Fruit fly (Drosophila melanogaster) whole organism, embryonic: ENCODE data around the gene APC4.
A peak's percentile ranks its signal among the peaks of the same experiment; 100 is the strongest.

Experiments
- Aef1 ChIP-seq: fragments of 200-800 bp; sonication (Bioruptor generic); IDR thresholded peaks from 3 replicates; pipeline ENCODE4 v1.3.6; 2022; ENCODE audit warnings: missing biosample characterization, missing genetic modification characterization
- Antp ChIP-seq: fragments of 200-800 bp; sonication (Bioruptor generic); optimal IDR thresholded peaks from 3 replicates; lab custom pipeline; 2016; ENCODE audit warnings: missing biosample characterization, missing genetic modification characterization
- BtbVII ChIP-seq: fragments of 200-800 bp; sonication (Bioruptor generic); optimal IDR thresholded peaks from 3 replicates; lab custom pipeline; 2017; ENCODE audit warnings: missing biosample characterization, mild to moderate bottlenecking, missing genetic modification characterization
- CG10431 ChIP-seq: fragments of 200-800 bp; sonication (Bioruptor generic); optimal IDR thresholded peaks from 3 replicates; lab custom pipeline; 2018; ENCODE audit warnings: missing biosample characterization, mild to moderate bottlenecking, missing genetic modification characterization
- CG10565 ChIP-seq: fragments of 200-800 bp; sonication (Bioruptor generic); optimal IDR thresholded peaks from 3 replicates; lab custom pipeline; 2016; ENCODE audit warnings: missing biosample characterization, mild to moderate bottlenecking, missing genetic modification characterization
- CG12104 ChIP-seq: fragments of 200-800 bp; sonication (Bioruptor generic); optimal IDR thresholded peaks from 3 replicates; lab custom pipeline; 2016; ENCODE audit warnings: missing biosample characterization, missing genetic modification characterization
- CG12744 ChIP-seq: fragments of 200-800 bp; sonication (Bioruptor generic); optimal IDR thresholded peaks from 2 replicates; lab custom pipeline; 2016; ENCODE audit warnings: missing biosample characterization, missing genetic modification characterization
- CG13287 ChIP-seq: fragments of 200-800 bp; sonication (Bioruptor generic); IDR thresholded peaks from 2 replicates; pipeline ENCODE4 v1.3.6; 2022; ENCODE audit warnings: missing biosample characterization, missing genetic modification characterization; ENCODE audit not compliant: partially characterized antibody
- CG14667 ChIP-seq: fragments of 200-800 bp; sonication (Bioruptor generic); IDR thresholded peaks from 2 replicates; pipeline ENCODE4 v1.3.6; 2022; ENCODE audit warnings: missing biosample characterization, missing genetic modification characterization
- CG15479 ChIP-seq: fragments of 200-800 bp; sonication (Bioruptor generic); optimal IDR thresholded peaks from 3 replicates; lab custom pipeline; 2019; ENCODE audit warnings: missing biosample characterization, mild to moderate bottlenecking, missing genetic modification characterization, moderate library complexity
- CG16863 ChIP-seq: fragments of 200-800 bp; sonication (Bioruptor generic); optimal IDR thresholded peaks from 3 replicates; lab custom pipeline; 2016; ENCODE audit warnings: missing biosample characterization, missing genetic modification characterization
- CG17359 ChIP-seq: fragments of 200-800 bp; sonication (Bioruptor generic); optimal IDR thresholded peaks from 3 replicates; lab custom pipeline; 2018; ENCODE audit warnings: missing biosample characterization, mild to moderate bottlenecking, missing genetic modification characterization, moderate library complexity
- CG17361 ChIP-seq: fragments of 200-800 bp; sonication (Bioruptor generic); IDR thresholded peaks from 3 replicates; pipeline ENCODE4 v1.3.6; 2022; ENCODE audit warnings: missing biosample characterization, missing genetic modification characterization
- CG17568 ChIP-seq: fragments of 200-800 bp; sonication (Bioruptor generic); optimal IDR thresholded peaks from 2 replicates; lab custom pipeline; 2018; ENCODE audit warnings: missing biosample characterization, mild to moderate bottlenecking, missing genetic modification characterization, moderate library complexity
- CG34224 ChIP-seq: fragments of 200-800 bp; sonication (Bioruptor generic); IDR thresholded peaks from 3 replicates; pipeline ENCODE4 v1.3.6; 2022; ENCODE audit warnings: missing biosample characterization, missing genetic modification characterization; ENCODE audit not compliant: partially characterized antibody
- CG43689 ChIP-seq: fragments of 200-800 bp; sonication (Bioruptor generic); IDR thresholded peaks from 2 replicates; pipeline ENCODE4 v1.3.6; 2022; ENCODE audit warnings: missing biosample characterization, missing genetic modification characterization
- CG6175 ChIP-seq: fragments of 200-800 bp; sonication (Bioruptor generic); IDR thresholded peaks from 3 replicates; pipeline ENCODE4 v1.3.6; 2022; ENCODE audit warnings: missing biosample characterization, missing genetic modification characterization
- CG7372 ChIP-seq: fragments of 200-800 bp; sonication (Bioruptor generic); IDR thresholded peaks from 2 replicates; pipeline ENCODE4 v1.3.6; 2022; ENCODE audit warnings: missing biosample characterization, missing genetic modification characterization
- CG7786 ChIP-seq: fragments of 200-800 bp; sonication (Bioruptor generic); optimal IDR thresholded peaks from 2 replicates; lab custom pipeline; 2016; ENCODE audit warnings: missing biosample characterization, missing genetic modification characterization
- CG8281 ChIP-seq: fragments of 200-800 bp; sonication (Bioruptor generic); optimal IDR thresholded peaks from 2 replicates; lab custom pipeline; 2018; ENCODE audit warnings: missing biosample characterization, mild to moderate bottlenecking, missing genetic modification characterization, moderate library complexity
- CG9215 ChIP-seq: fragments of 200-800 bp; sonication (Bioruptor generic); IDR thresholded peaks from 2 replicates; pipeline ENCODE4 v1.3.6; 2022; ENCODE audit warnings: missing biosample characterization, missing genetic modification characterization
- Dip3 ChIP-seq: fragments of 200-800 bp; sonication (Bioruptor generic); optimal IDR thresholded peaks from 3 replicates; lab custom pipeline; 2016; ENCODE audit warnings: missing biosample characterization, missing genetic modification characterization
- Elba2 ChIP-seq: fragments of 200-800 bp; sonication (Bioruptor generic); optimal IDR thresholded peaks from 3 replicates; lab custom pipeline; 2016; ENCODE audit warnings: missing biosample characterization, missing genetic modification characterization
- Ets97D ChIP-seq: fragments of 200-800 bp; sonication (Bioruptor generic); optimal IDR thresholded peaks from 3 replicates; lab custom pipeline; 2016; ENCODE audit warnings: missing biosample characterization, missing genetic modification characterization
- Hand ChIP-seq: fragments of 200-800 bp; sonication (Bioruptor generic); optimal IDR thresholded peaks from 2 replicates; lab custom pipeline; 2017; ENCODE audit warnings: mild to moderate bottlenecking, missing biosample characterization, missing genetic modification reagents, missing genetic modification characterization
- Hey ChIP-seq: fragments of 200-800 bp; sonication (Bioruptor generic); optimal IDR thresholded peaks from 3 replicates; lab custom pipeline; 2018; ENCODE audit warnings: missing biosample characterization, mild to moderate bottlenecking, missing genetic modification characterization
- Hr51 ChIP-seq, 2 experiments: fragments of 200-800 bp; sonication (Bioruptor generic); optimal IDR thresholded peaks; 2 replicates in 1 of 2; 3 replicates in 1 of 2; lab custom pipeline; 2016 to 2018; ENCODE audit warnings: missing biosample characterization in 2 of 2, missing genetic modification characterization in 2 of 2, mild to moderate bottlenecking in 1 of 2, moderate library complexity in 1 of 2
- Kr ChIP-seq: fragments of 200-800 bp; sonication (Bioruptor generic); optimal IDR thresholded peaks from 2 replicates; lab custom pipeline; 2017; ENCODE audit warnings: missing biosample characterization, mild to moderate bottlenecking, missing genetic modification characterization
- Lim3 ChIP-seq: fragments of 200-800 bp; sonication (Bioruptor generic); IDR thresholded peaks from 2 replicates; pipeline ENCODE4 v1.3.6; 2022; ENCODE audit warnings: missing biosample characterization, missing genetic modification characterization
- Max ChIP-seq: fragments of 200-800 bp; sonication (Bioruptor generic); optimal IDR thresholded peaks from 2 replicates; lab custom pipeline; 2016; ENCODE audit warnings: missing biosample characterization, mild to moderate bottlenecking, missing genetic modification characterization
- Mrtf ChIP-seq: fragments of 200-800 bp; sonication (Bioruptor generic); IDR thresholded peaks from 3 replicates; pipeline ENCODE4 v1.3.6; 2022; ENCODE audit warnings: missing biosample characterization, missing genetic modification characterization
- NC2α ChIP-seq: fragments of 200-800 bp; sonication (Bioruptor generic); optimal IDR thresholded peaks from 2 replicates; lab custom pipeline; 2016; ENCODE audit warnings: missing biosample characterization, missing genetic modification characterization
- Oli ChIP-seq: fragments of 200-800 bp; sonication (Bioruptor generic); optimal IDR thresholded peaks from 2 replicates; lab custom pipeline; 2018; ENCODE audit warnings: missing biosample characterization, mild to moderate bottlenecking, missing genetic modification characterization, moderate library complexity
- Sry-δ ChIP-seq: fragments of 200-800 bp; sonication (Bioruptor generic); optimal IDR thresholded peaks from 2 replicates; lab custom pipeline; 2016; ENCODE audit warnings: missing biosample characterization, missing genetic modification characterization
- ac ChIP-seq: fragments of 200-800 bp; sonication (Bioruptor generic); optimal IDR thresholded peaks from 3 replicates; lab custom pipeline; 2017; ENCODE audit warnings: missing biosample characterization, mild to moderate bottlenecking, missing genetic modification characterization
- az2 ChIP-seq: fragments of 200-800 bp; sonication (Bioruptor generic); optimal IDR thresholded peaks from 3 replicates; lab custom pipeline; 2016; ENCODE audit warnings: missing biosample characterization, missing genetic modification characterization
- bcd ChIP-seq: fragments of 200-800 bp; sonication (Bioruptor generic); optimal IDR thresholded peaks from 2 replicates; lab custom pipeline; 2017; ENCODE audit warnings: missing biosample characterization, mild to moderate bottlenecking, missing genetic modification characterization
- ci ChIP-seq: fragments of 200-800 bp; sonication (Bioruptor generic); IDR thresholded peaks from 3 replicates; pipeline ENCODE4 v1.3.6; 2022; ENCODE audit warnings: missing biosample characterization, missing genetic modification characterization
- gem ChIP-seq: fragments of 200-800 bp; sonication (Bioruptor generic); optimal IDR thresholded peaks from 2 replicates; lab custom pipeline; 2019; ENCODE audit warnings: missing biosample characterization, mild to moderate bottlenecking, missing genetic modification characterization, moderate library complexity
- grau ChIP-seq: fragments of 200-800 bp; optimal IDR thresholded peaks from 3 replicates; lab custom pipeline; 2019; ENCODE audit warnings: missing biosample characterization, mild to moderate bottlenecking, missing genetic modification characterization, moderate library complexity
- gro ChIP-seq: fragments of 200-800 bp; sonication (Bioruptor generic); optimal IDR thresholded peaks from 2 replicates; lab custom pipeline; 2016; ENCODE audit warnings: missing biosample characterization, missing genetic modification characterization
- gsb-n ChIP-seq: fragments of 200-800 bp; sonication (Bioruptor generic); optimal IDR thresholded peaks from 3 replicates; lab custom pipeline; 2018; ENCODE audit warnings: missing biosample characterization, mild to moderate bottlenecking, missing genetic modification characterization
- lab ChIP-seq: fragments of 200-800 bp; sonication (Bioruptor generic); optimal IDR thresholded peaks from 3 replicates; lab custom pipeline; 2017; ENCODE audit warnings: missing biosample characterization, missing genetic modification characterization, mild to moderate bottlenecking, moderate library complexity, missing genetic modification reagents
- pita ChIP-seq: fragments of 200-800 bp; sonication (Bioruptor generic); optimal IDR thresholded peaks from 2 replicates; lab custom pipeline; 2017; ENCODE audit warnings: missing biosample characterization, mild to moderate bottlenecking, missing genetic modification characterization
- repo ChIP-seq: fragments of 200-800 bp; sonication (Bioruptor generic); optimal IDR thresholded peaks from 2 replicates; lab custom pipeline; 2016; ENCODE audit warnings: missing biosample characterization, missing genetic modification characterization
- row ChIP-seq: fragments of 200-800 bp; sonication (Bioruptor generic); IDR thresholded peaks from 3 replicates; pipeline ENCODE4 v1.3.6; 2022; ENCODE audit warnings: missing biosample characterization, missing genetic modification characterization
- tap ChIP-seq: fragments of 200-800 bp; optimal IDR thresholded peaks from 3 replicates; lab custom pipeline; 2019; ENCODE audit warnings: missing biosample characterization, mild to moderate bottlenecking, missing genetic modification characterization, moderate library complexity
- tll ChIP-seq, 2 experiments: fragments of 200-800 bp in 1 of 2; fragments of >200 bp in 1 of 2; sonication (Bioruptor generic) in 1 of 2; optimal IDR thresholded peaks; 2 replicates each; lab custom pipeline; 2017 to 2019; ENCODE audit warnings: missing biosample characterization in 2 of 2, missing genetic modification characterization in 2 of 2, mild to moderate bottlenecking in 1 of 2, moderate library complexity in 1 of 2
- trem ChIP-seq: fragments of 200-800 bp; optimal IDR thresholded peaks from 3 replicates; lab custom pipeline; 2019; ENCODE audit warnings: missing biosample characterization, mild to moderate bottlenecking, missing genetic modification characterization, moderate library complexity
- trh ChIP-seq: fragments of 200-800 bp; sonication (Bioruptor generic); optimal IDR thresholded peaks from 2 replicates; lab custom pipeline; 2016; ENCODE audit warnings: missing biosample characterization, missing genetic modification characterization
- vfl ChIP-seq: fragments of 200-800 bp; sonication (Bioruptor generic); optimal IDR thresholded peaks from 2 replicates; lab custom pipeline; 2016; ENCODE audit warnings: missing biosample characterization, missing genetic modification characterization

APC4 gene

dm6 chrX:9060078-9060477, 22.7 kb upstream of the APC4 start (continued):
- TF ChIP-seq CG16863, result peak; percentile 44
- no peak for TF ChIP-seq CG9215 (GFP tag; lab: Robert Waterston, UW)
- TF ChIP-seq CG17359, result peak; percentile 87
- TF ChIP-seq CG43689 (GFP tag; lab: Robert Waterston, UW), result peak; percentile 54
- TF ChIP-seq gsb-n (tag; lab: Kevin White, UChicago), result peak; percentile 55
- no peak for TF ChIP-seq CG34224 (GFP tag; lab: Robert Waterston, UW)
- peak; percentile 87 for TF ChIP-seq gem
- no peak for TF ChIP-seq vfl
- TF ChIP-seq CG12104 (GFP tag; lab: Kevin White, UChicago), result peak; percentile 54
- TF ChIP-seq Max (GFP tag; lab: Kevin White, UChicago), result peak; percentile 20
- peak; percentile 53; the same call in 1 of the 3 replicates for TF ChIP-seq Mrtf (GFP tag; lab: Robert Waterston, UW)
- TF ChIP-seq CG10431 (GFP tag; lab: Kevin White, UChicago), result no peak
- peak; percentile 1 for TF ChIP-seq Antp (GFP tag; lab: Kevin White, UChicago)
- peak; percentile 44 for TF ChIP-seq BtbVII (GFP tag; lab: Kevin White, UChicago)
- peak; percentile 69 for TF ChIP-seq Aef1 (GFP tag; lab: Robert Waterston, UW)
- TF ChIP-seq NC2α (GFP tag; lab: Kevin White, UChicago), result peak; percentile 10
- peak; percentile 85 for TF ChIP-seq tap (tag; lab: Kevin White, UChicago)
- peak; percentile 33; the same call in 1 of the 2 replicates for TF ChIP-seq CG7372 (GFP tag; lab: Robert Waterston, UW)
- TF ChIP-seq CG15479 (GFP tag; lab: Kevin White, UChicago), result no peak
- TF ChIP-seq ci (GFP tag; lab: Robert Waterston, UW), result peak; percentile 87
- no peak for TF ChIP-seq CG13287 (GFP tag; lab: Robert Waterston, UW)
- TF ChIP-seq CG17361 (GFP tag; lab: Robert Waterston, UW), result no peak; the same call in 2 of the 3 replicates
- no peak for TF ChIP-seq CG12744 (GFP tag; lab: Kevin White, UChicago)
- TF ChIP-seq Lim3, result no peak
- peak; percentile 82 for TF ChIP-seq grau
- TF ChIP-seq tll (GFP tag; optimal IDR thresholded peaks at IDR 0.05; lab: Kevin White, UChicago), result no peak
- peak; percentile 23 for TF ChIP-seq CG7786 (GFP tag; lab: Kevin White, UChicago)
- TF ChIP-seq Oli (tag; lab: Kevin White, UChicago), result peak; percentile 85
- TF ChIP-seq ac (GFP tag; lab: Kevin White, UChicago), result no peak
- TF ChIP-seq CG10565 (GFP tag; lab: Kevin White, UChicago), result no peak
- TF ChIP-seq CG6175, result no peak
- TF ChIP-seq Hr51 (GFP tag; optimal IDR thresholded peaks at IDR 0.05; lab: Kevin White, UChicago), result peak; percentile 11 to 89
- TF ChIP-seq Dip3 (GFP tag; lab: Kevin White, UChicago), result peak; percentile 37
- TF ChIP-seq bcd (GFP tag; lab: Kevin White, UChicago), result peak; percentile 67
- no peak for TF ChIP-seq trh (GFP tag; lab: Kevin White, UChicago)
- TF ChIP-seq Ets97D (GFP tag; lab: Kevin White, UChicago), result no peak
- TF ChIP-seq Sry-δ (GFP tag; lab: Kevin White, UChicago), result no peak
- no peak for TF ChIP-seq pita
- peak; percentile 48 for TF ChIP-seq trem (tag; lab: Kevin White, UChicago)
- TF ChIP-seq repo (GFP tag; lab: Kevin White, UChicago), result peak; percentile 24
- peak; percentile 85 for TF ChIP-seq row (GFP tag; lab: Robert Waterston, UW)
- TF ChIP-seq Elba2 (GFP tag; lab: Kevin White, UChicago), result no peak
- TF ChIP-seq CG14667, result peak; percentile 59
- no peak for TF ChIP-seq Hey
- no peak for TF ChIP-seq Hand
- TF ChIP-seq lab (GFP tag; lab: Kevin White, UChicago), result peak; percentile 84
- TF ChIP-seq CG17568 (GFP tag; lab: Kevin White, UChicago), result no peak
- no peak for TF ChIP-seq Kr
- TF ChIP-seq CG8281 (tag; lab: Kevin White, UChicago), result peak; percentile 33
- no peak for TF ChIP-seq gro
- TF ChIP-seq az2 (GFP tag; lab: Kevin White, UChicago), result peak; percentile 73
